Fruit fly (Drosophila melanogaster): ENCODE measurements around the gene CG11703.

The CG11703 gene

dm6 chr3R:19228080-19228479, at the start of gene CG11703:
Gene CG11703, minus strand, starts transcription at chr3R:19228180.
- TF ChIP-seq sv (GFP tag; optimal IDR thresholded peaks at IDR 0.05) (no peak), Hnf4 (GFP tag; optimal IDR thresholded peaks at IDR 0.05) (no peak), HLH106 (tag; optimal IDR thresholded peaks at IDR 0.05) (no peak), Rel (GFP tag; optimal IDR thresholded peaks at IDR 0.05) (no peak), Rel (tag; optimal IDR thresholded peaks at IDR 0.05) (no peak), usp (GFP tag; optimal IDR thresholded peaks at IDR 0.05) (no peak)

- TF ChIP-seq psq (GFP tag; optimal IDR thresholded peaks at IDR 0.05) (no peak), tai (GFP tag; optimal IDR thresholded peaks at IDR 0.05) (no peak), dl (GFP tag; optimal IDR thresholded peaks at IDR 0.05; ENCODE audit: insufficient read depth in 1 of 2, partially characterized antibody in 2 of 2) (no peak), Rel (GFP tag; optimal IDR thresholded peaks at IDR 0.05) (no peak), Rel (tag; optimal IDR thresholded peaks at IDR 0.05) (no peak), Dfd (GFP tag; optimal IDR thresholded peaks at IDR 0.05) (no peak), woc (GFP tag; optimal IDR thresholded peaks at IDR 0.05) (no peak), Hr78 (GFP tag; optimal IDR thresholded peaks at IDR 0.05) (no peak), usp (GFP tag; optimal IDR thresholded peaks at IDR 0.05) (no peak), GATAd (GFP tag; optimal IDR thresholded peaks at IDR 0.05) (no peak), h (GFP tag; optimal IDR thresholded peaks at IDR 0.05) (no peak), N (GFP tag; optimal IDR thresholded peaks at IDR 0.05) (no peak), Hnf4 (GFP tag; optimal IDR thresholded peaks at IDR 0.05) (no peak)
These were observed 48.2 kb upstream of the CG11703 start for dm6 chr3R:19276135-19276534.

- TF ChIP-seq h (GFP tag; optimal IDR thresholded peaks at IDR 0.05): no peak
- peak; percentile 26 for TF ChIP-seq OdsH (GFP tag; optimal IDR thresholded peaks at IDR 0.05)
- TF ChIP-seq jim (GFP tag; optimal IDR thresholded peaks at IDR 0.05): no peak
- TF ChIP-seq foxo (GFP tag; optimal IDR thresholded peaks at IDR 0.05): peak in 1 of 2 experiments; percentile 27
- TF ChIP-seq dl (GFP tag; optimal IDR thresholded peaks at IDR 0.05; ENCODE audit: insufficient read depth in 1 of 2, partially characterized antibody in 2 of 2): no peak
These were observed 46.0 kb upstream of the CG11703 start for dm6 chr3R:19274028-19274427.

- TF ChIP-seq Dif (GFP tag; optimal IDR thresholded peaks at IDR 0.05; ENCODE audit: partially characterized antibody): no peak
- no peak for TF ChIP-seq usp (GFP tag; optimal IDR thresholded peaks at IDR 0.05)
- TF ChIP-seq foxo (GFP tag; optimal IDR thresholded peaks at IDR 0.05): no peak
- TF ChIP-seq h (GFP tag; optimal IDR thresholded peaks at IDR 0.05): no peak
- no peak for TF ChIP-seq GATAd (GFP tag; optimal IDR thresholded peaks at IDR 0.05)
- TF ChIP-seq sv (GFP tag; optimal IDR thresholded peaks at IDR 0.05): no peak
- TF ChIP-seq lola (GFP tag; optimal IDR thresholded peaks at IDR 0.05): no peak
- TF ChIP-seq dl (GFP tag; optimal IDR thresholded peaks at IDR 0.05; ENCODE audit: insufficient read depth in 1 of 2, partially characterized antibody in 2 of 2): no peak
- TF ChIP-seq ey (GFP tag; optimal IDR thresholded peaks at IDR 0.05): no peak
- TF ChIP-seq br (GFP tag; optimal IDR thresholded peaks at IDR 0.05): no peak
- TF ChIP-seq Hnf4 (GFP tag; optimal IDR thresholded peaks at IDR 0.05): no peak
These were observed 43.1 kb upstream of the CG11703 start for dm6 chr3R:19271125-19271524.

dm6 chr3R:19264789-19265188, 36.8 kb upstream of the CG11703 start:
- no peak for TF ChIP-seq Vsx2 (GFP tag; optimal IDR thresholded peaks at IDR 0.05; ENCODE audit: partially characterized antibody)
- no peak for TF ChIP-seq CrebA (GFP tag; optimal IDR thresholded peaks at IDR 0.05; ENCODE audit: borderline replicate concordance)
- TF ChIP-seq Dfd (GFP tag; optimal IDR thresholded peaks at IDR 0.05): no peak

- TF ChIP-seq usp (GFP tag; optimal IDR thresholded peaks at IDR 0.05) (no peak), woc (GFP tag; optimal IDR thresholded peaks at IDR 0.05) (no peak), dmrt93B (GFP tag; optimal IDR thresholded peaks at IDR 0.05) (no peak), sv (GFP tag; optimal IDR thresholded peaks at IDR 0.05) (no peak), Rel (GFP tag; optimal IDR thresholded peaks at IDR 0.05) (no peak), Rel (tag; optimal IDR thresholded peaks at IDR 0.05) (no peak), N (GFP tag; optimal IDR thresholded peaks at IDR 0.05) (no peak), Abd-B (GFP tag; optimal IDR thresholded peaks at IDR 0.05) (no peak), dsf (GFP tag; optimal IDR thresholded peaks at IDR 0.05; ENCODE audit: borderline replicate concordance) (no peak), OdsH (GFP tag; optimal IDR thresholded peaks at IDR 0.05) (no peak), fru (GFP tag; optimal IDR thresholded peaks at IDR 0.05) (no peak), psq (GFP tag; optimal IDR thresholded peaks at IDR 0.05) (no peak), Hnf4 (GFP tag; optimal IDR thresholded peaks at IDR 0.05) (no peak), dl (GFP tag; optimal IDR thresholded peaks at IDR 0.05; ENCODE audit: insufficient read depth in 1 of 2, partially characterized antibody in 2 of 2) (no peak)
These were observed 28.5 kb upstream of the CG11703 start, which contains the start of gene CG14280 for dm6 chr3R:19256477-19256876. Gene CG14280, plus strand, starts transcription at chr3R:19256777.

Data from whole organism, wandering third instar larva.